Fruit fly (Drosophila melanogaster) whole organism, prepupa: Measurements from ENCODE around the gene senju.

Source experiments
- CG11762 ChIP-seq: fragments of 200-800 bp; sonication (Bioruptor generic); optimal IDR thresholded peaks from 3 replicates; lab custom pipeline; 2016; ENCODE audit warnings: missing biosample characterization, missing genetic modification characterization; ENCODE audit not compliant: insufficient read depth
- CG15336 ChIP-seq: fragments of 200-800 bp; sonication (Bioruptor generic); IDR thresholded peaks from 2 replicates; pipeline ENCODE4 v1.3.6; 2022; ENCODE audit warnings: missing biosample characterization, missing genetic modification characterization
- Ets21C ChIP-seq: fragments of 200-800 bp; sonication (Bioruptor generic); optimal IDR thresholded peaks from 3 replicates; lab custom pipeline; 2016; ENCODE audit warnings: missing biosample characterization, missing genetic modification characterization
- Gug ChIP-seq: fragments of 200-800 bp; sonication (Bioruptor generic); IDR thresholded peaks from 2 replicates; pipeline ENCODE4 v1.3.6; 2022; ENCODE audit warnings: missing biosample characterization, missing genetic modification characterization
- Hr4 ChIP-seq: fragments of 200-800 bp; sonication (Bioruptor generic); optimal IDR thresholded peaks from 3 replicates; lab custom pipeline; 2016; ENCODE audit warnings: missing biosample characterization, missing genetic modification characterization
- Sox15 ChIP-seq: fragments of 200-800 bp; sonication (Bioruptor generic); optimal IDR thresholded peaks from 3 replicates; lab custom pipeline; 2016; ENCODE audit warnings: missing biosample characterization, missing genetic modification characterization
- acj6 ChIP-seq: fragments of 200-800 bp; sonication (Bioruptor generic); optimal IDR thresholded peaks from 3 replicates; lab custom pipeline; 2016; ENCODE audit warnings: missing biosample characterization, missing genetic modification characterization
- esn ChIP-seq: fragments of 200-800 bp; sonication (Bioruptor generic); optimal IDR thresholded peaks from 2 replicates; lab custom pipeline; 2016; ENCODE audit warnings: missing biosample characterization, mild to moderate bottlenecking, missing genetic modification characterization, moderate library complexity
- fd59A ChIP-seq: fragments of 200-800 bp; sonication (Bioruptor generic); optimal IDR thresholded peaks from 2 replicates; lab custom pipeline; 2017; ENCODE audit warnings: missing biosample characterization, mild to moderate bottlenecking, missing genetic modification characterization, missing genetic modification reagents
- fd85E ChIP-seq: fragments of 200-800 bp; sonication (Bioruptor generic); optimal IDR thresholded peaks from 3 replicates; lab custom pipeline; 2016; ENCODE audit warnings: missing biosample characterization, missing genetic modification characterization
- lz ChIP-seq: fragments of 200-800 bp; sonication (Bioruptor generic); optimal IDR thresholded peaks from 3 replicates; lab custom pipeline; 2016; ENCODE audit warnings: missing biosample characterization, missing genetic modification characterization

dm6 chr2L:5009306-5010030 is 43.2 kb upstream of the senju start, which contains the start of gene Rtnl1:
- TF ChIP-seq fd59A (GFP tag; lab: Kevin White, UChicago) (no peak), fd85E (GFP tag; lab: Kevin White, UChicago) (no peak), Gug (no peak), Ets21C (no peak), CG11762 (GFP tag; lab: Kevin White, UChicago) (no peak), acj6 (GFP tag; lab: Kevin White, UChicago) (no peak), Hr4 (no peak), Sox15 (GFP tag; lab: Kevin White, UChicago) (no peak), lz (GFP tag; lab: Kevin White, UChicago) (peak; percentile 35), CG15336 (GFP tag; lab: Robert Waterston, UW) (0 out of 2 replicates have a peak, but pooled peaks have one; percentile 14), esn (GFP tag; lab: Kevin White, UChicago) (peak; percentile 54)
